Fruit fly (Drosophila melanogaster): Measurements from ENCODE around the gene CG5167.

The CG5167 gene

dm6 chr3R:12405134-12405533 lies 1.2 kb upstream of the CG5167 start:
- peak; percentile 2 for TF ChIP-seq salm (tag; optimal IDR thresholded peaks at IDR 0.05)
- peak; percentile 92 for TF ChIP-seq exex (tag; optimal IDR thresholded peaks at IDR 0.05)
- TF ChIP-seq D19A (tag; optimal IDR thresholded peaks at IDR 0.05), result peak; percentile 3
- peak; percentile 48 for TF ChIP-seq Vsx1 (GFP tag; optimal IDR thresholded peaks at IDR 0.05)
- peak; percentile 49 for TF ChIP-seq sens (GFP tag)
- TF ChIP-seq mirr (GFP tag; optimal IDR thresholded peaks at IDR 0.05), result peak; percentile 91
- TF ChIP-seq eyg (GFP tag; optimal IDR thresholded peaks at IDR 0.05), result no peak
- TF ChIP-seq CG34376 (GFP tag; optimal IDR thresholded peaks at IDR 0.05), result peak; percentile 54
- TF ChIP-seq HmgD (GFP tag; optimal IDR thresholded peaks at IDR 0.05), result no peak

- no peak for TF ChIP-seq CG7271 (tag; optimal IDR thresholded peaks at IDR 0.05)
- TF ChIP-seq bbx (GFP tag; IDR thresholded peaks at IDR 0.05; ENCODE audit: partially characterized antibody), result 0 out of 2 replicates have a peak, but pooled peaks have one; percentile 8
Observed at dm6 chr3R:12405928-12406234, 451 bp upstream of the CG5167 start, which contains the start of gene Cyp9f2. TSS of gene Cyp9f2 (minus strand) at chr3R:12406028.

- TF ChIP-seq tll (GFP tag; optimal IDR thresholded peaks at IDR 0.05), result no peak
- TF ChIP-seq Lhr (GFP tag; optimal IDR thresholded peaks at IDR 0.05), result peak; percentile 49
- no peak for TF ChIP-seq zfh2 (GFP tag; optimal IDR thresholded peaks at IDR 0.05)
- peak; percentile 60 for TF ChIP-seq CG14710 (tag; optimal IDR thresholded peaks at IDR 0.05)
- TF ChIP-seq Hr78 (GFP tag; optimal IDR thresholded peaks at IDR 0.05), result no peak
- TF ChIP-seq CG31224 (GFP tag; IDR thresholded peaks at IDR 0.05), result no peak
- TF ChIP-seq CG9727 (GFP tag; optimal IDR thresholded peaks at IDR 0.05), result no peak
- no peak for TF ChIP-seq fd102C (GFP tag; optimal IDR thresholded peaks at IDR 0.05)
- peak; percentile 93 for TF ChIP-seq Dref (GFP tag; IDR thresholded peaks at IDR 0.05)
- no peak for TF ChIP-seq Mad (GFP tag; optimal IDR thresholded peaks at IDR 0.05)
- TF ChIP-seq CG13775 (GFP tag; optimal IDR thresholded peaks at IDR 0.05), result no peak
- peak; percentile 9 for TF ChIP-seq repo (GFP tag; optimal IDR thresholded peaks at IDR 0.05)
- TF ChIP-seq Trl (optimal IDR thresholded peaks at IDR 0.05), result no peak
- TF ChIP-seq Trl (GFP tag; optimal IDR thresholded peaks at IDR 0.05), result no peak
- TF ChIP-seq pho (GFP tag; optimal IDR thresholded peaks at IDR 0.05), result no peak
- TF ChIP-seq CG17361 (GFP tag; IDR thresholded peaks at IDR 0.05), result no peak
- no peak for TF ChIP-seq CG16863 (GFP tag; optimal IDR thresholded peaks at IDR 0.05)
- peak; percentile 45 for TF ChIP-seq nom (GFP tag; optimal IDR thresholded peaks at IDR 0.05)
- peak; percentile 44; the same call in 1 of the 2 replicates for TF ChIP-seq vvl (GFP tag; IDR thresholded peaks at IDR 0.05)
- no peak for TF ChIP-seq shn (GFP tag; optimal IDR thresholded peaks at IDR 0.05)
- peak; percentile 17; the same call in 1 of the 2 replicates for TF ChIP-seq hbn (GFP tag; IDR thresholded peaks at IDR 0.05; ENCODE audit: partially characterized antibody)
- TF ChIP-seq HmgD (GFP tag; optimal IDR thresholded peaks at IDR 0.05), result no peak
- no peak for TF ChIP-seq CG13296 (GFP tag; optimal IDR thresholded peaks at IDR 0.05)
- TF ChIP-seq CG15514 (GFP tag; optimal IDR thresholded peaks at IDR 0.05), result peak; percentile 99
- TF ChIP-seq Lim3 (GFP tag; IDR thresholded peaks at IDR 0.05), result no peak
- TF ChIP-seq CG13287 (GFP tag; IDR thresholded peaks at IDR 0.05; ENCODE audit: partially characterized antibody), result peak; percentile 84
- no peak for TF ChIP-seq CG4328 (GFP tag; optimal IDR thresholded peaks at IDR 0.05)
- no peak for TF ChIP-seq Doc2 (GFP tag; IDR thresholded peaks at IDR 0.05)
- TF ChIP-seq CG3163 (GFP tag; optimal IDR thresholded peaks at IDR 0.05), result no peak
- TF ChIP-seq cato (GFP tag; optimal IDR thresholded peaks at IDR 0.05; ENCODE audit: borderline replicate concordance), result no peak
- TF ChIP-seq Eip74EF (GFP tag; optimal IDR thresholded peaks at IDR 0.05), result no peak
- peak; percentile 38 for TF ChIP-seq Fer1 (GFP tag; optimal IDR thresholded peaks at IDR 0.05)
- TF ChIP-seq CG32532 (GFP tag; IDR thresholded peaks at IDR 0.05), result no peak
- TF ChIP-seq so (GFP tag; IDR thresholded peaks at IDR 0.05), result 0 out of 3 replicates have a peak, but pooled peaks have one; percentile 25
- TF ChIP-seq CHES-1-like (GFP tag; optimal IDR thresholded peaks at IDR 0.05), result peak; percentile 40
- TF ChIP-seq CG17186 (GFP tag; optimal IDR thresholded peaks at IDR 0.05), result peak; percentile 49
- no peak for TF ChIP-seq CG14667 (GFP tag; IDR thresholded peaks at IDR 0.05)
- TF ChIP-seq CG30403 (GFP tag; optimal IDR thresholded peaks at IDR 0.05), result no peak
Observed at dm6 chr3R:12408160-12408559, 1.8 kb downstream of the CG5167 start, which contains the start of gene CG5196. TSS of gene CG5196 (plus strand) at chr3R:12408316.

Measured in whole organism, embryonic.